Fruit fly (Drosophila melanogaster): ENCODE results near the gene Cpsf5.
A peak's percentile ranks its signal among the peaks of the same experiment; 100 is the strongest.

Cpsf5 gene

DNA sequence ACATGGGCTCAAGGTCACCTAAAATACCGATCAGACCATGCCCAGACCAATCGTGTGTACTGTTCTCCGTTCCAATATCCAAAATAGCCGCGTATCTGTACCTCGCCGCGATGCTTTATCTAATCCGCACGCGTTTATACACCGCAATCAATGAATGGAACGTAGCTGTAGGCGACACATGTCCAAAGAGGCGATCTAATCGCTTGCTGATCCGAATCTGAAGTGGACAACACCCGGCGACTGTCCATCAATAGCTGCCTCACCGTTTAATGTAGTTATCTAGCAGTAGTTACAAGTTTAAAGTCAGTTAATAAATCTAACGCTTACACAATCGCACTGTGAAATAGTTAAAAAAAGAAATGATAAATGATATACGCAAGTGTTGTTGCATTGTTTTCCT lies 41.6 kb downstream of the Cpsf5 start:
- TF ChIP-seq cnc (optimal IDR thresholded peaks at IDR 0.05): no peak
- TF ChIP-seq CG12768 (GFP tag; optimal IDR thresholded peaks at IDR 0.05): peak; percentile 9
- TF ChIP-seq bab1 (GFP tag; optimal IDR thresholded peaks at IDR 0.05): no peak
- TF ChIP-seq ovo (GFP tag; optimal IDR thresholded peaks at IDR 0.05): no peak
- no peak for TF ChIP-seq CG14711 (tag; optimal IDR thresholded peaks at IDR 0.05)
- TF ChIP-seq cic (GFP tag; optimal IDR thresholded peaks at IDR 0.05): peak; percentile 92
- TF ChIP-seq CG11617 (GFP tag; optimal IDR thresholded peaks at IDR 0.05): no peak
- no peak for TF ChIP-seq CG5204 (GFP tag; optimal IDR thresholded peaks at IDR 0.05)
- TF ChIP-seq Mnt (GFP tag; optimal IDR thresholded peaks at IDR 0.05): no peak

DNA sequence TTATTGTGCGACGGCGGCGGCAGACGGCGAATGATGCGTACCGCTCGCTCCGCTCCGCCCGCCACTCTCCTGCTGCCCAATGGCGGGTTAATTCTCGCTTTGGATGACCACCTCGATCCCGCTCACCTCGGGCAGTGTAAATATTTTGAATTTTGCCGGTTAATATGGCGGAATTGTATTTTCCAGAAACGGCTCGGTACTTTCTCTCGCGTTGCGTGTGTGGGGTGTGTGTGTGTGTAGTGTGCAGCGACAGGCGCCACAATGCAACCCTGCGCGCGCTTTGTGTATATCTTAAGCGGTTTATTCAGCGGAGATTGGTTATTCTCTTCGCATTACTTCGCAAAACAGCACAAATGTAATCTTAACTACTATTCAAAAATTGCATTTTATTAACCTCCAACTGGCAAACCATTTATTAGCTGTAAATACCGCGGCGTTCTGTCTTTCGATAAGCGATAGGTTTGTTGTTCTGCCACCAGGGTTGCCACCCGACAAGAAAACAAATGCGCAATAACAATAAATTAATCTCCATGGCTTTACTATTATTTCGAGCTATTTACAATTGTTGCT lies 45.1 kb downstream of the Cpsf5 start, which contains the start of the genes phol and CG3552:
Gene phol (minus strand): TSS at position 463 of the 570 bp plus-strand sequence.
Gene CG3552 (plus strand): TSS at position 500 of the 570 bp plus-strand sequence.
- TF ChIP-seq CG14711 (tag; optimal IDR thresholded peaks at IDR 0.05): peak; percentile 90
- TF ChIP-seq Clk (GFP tag; optimal IDR thresholded peaks at IDR 0.05): no peak
- no peak for TF ChIP-seq CG33017 (tag; optimal IDR thresholded peaks at IDR 0.05)
- no peak for TF ChIP-seq Hr96 (GFP tag; optimal IDR thresholded peaks at IDR 0.05)
- peak; percentile 33 for TF ChIP-seq toe (GFP tag; optimal IDR thresholded peaks at IDR 0.05)
- no peak for TF ChIP-seq CG7101 (tag; optimal IDR thresholded peaks at IDR 0.05)
- TF ChIP-seq Mnt (GFP tag; optimal IDR thresholded peaks at IDR 0.05): peak; percentile 6
- no peak for TF ChIP-seq cic (GFP tag; optimal IDR thresholded peaks at IDR 0.05)
- no peak for TF ChIP-seq CG7045 (GFP tag; optimal IDR thresholded peaks at IDR 0.05)
- TF ChIP-seq ovo (GFP tag; optimal IDR thresholded peaks at IDR 0.05): no peak
- TF ChIP-seq CG12768 (GFP tag; optimal IDR thresholded peaks at IDR 0.05): no peak
- peak; percentile 56 for TF ChIP-seq CG11617 (GFP tag; optimal IDR thresholded peaks at IDR 0.05)
- peak; percentile 8 for TF ChIP-seq pad (GFP tag; optimal IDR thresholded peaks at IDR 0.05)
- TF ChIP-seq bab1 (GFP tag; optimal IDR thresholded peaks at IDR 0.05): peak; percentile 0
- TF ChIP-seq tj (GFP tag; optimal IDR thresholded peaks at IDR 0.05): peak; percentile 26

DNA sequence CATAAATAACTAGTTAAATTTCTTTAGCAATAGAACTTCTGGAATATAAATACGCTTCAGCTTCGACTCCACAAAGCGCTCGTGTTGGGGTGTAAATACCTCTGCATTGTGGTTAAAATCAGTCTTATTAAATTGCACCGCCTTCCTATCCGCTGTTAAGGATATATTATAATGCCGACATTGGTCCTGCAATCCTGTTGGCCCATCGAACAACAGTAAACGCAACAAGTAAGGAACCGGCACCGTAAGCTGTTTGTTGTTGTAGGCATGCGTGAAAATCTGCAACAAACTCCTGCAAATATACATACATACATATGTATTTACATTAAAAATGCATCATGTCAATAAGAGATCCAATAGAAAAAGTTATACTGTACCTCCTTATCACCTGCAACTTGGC lies 45.6 kb downstream of the Cpsf5 start:
- TF ChIP-seq ovo (GFP tag; optimal IDR thresholded peaks at IDR 0.05) (no peak), CG11617 (GFP tag; optimal IDR thresholded peaks at IDR 0.05) (no peak), pad (GFP tag; optimal IDR thresholded peaks at IDR 0.05) (no peak), cnc (optimal IDR thresholded peaks at IDR 0.05) (no peak), CG7045 (GFP tag; optimal IDR thresholded peaks at IDR 0.05) (no peak), Clk (GFP tag; optimal IDR thresholded peaks at IDR 0.05) (no peak), bab1 (GFP tag; optimal IDR thresholded peaks at IDR 0.05) (no peak), CG33017 (tag; optimal IDR thresholded peaks at IDR 0.05) (no peak), Hr96 (GFP tag; optimal IDR thresholded peaks at IDR 0.05) (no peak), Crg-1 (GFP tag; optimal IDR thresholded peaks at IDR 0.05) (no peak), CG12768 (GFP tag; optimal IDR thresholded peaks at IDR 0.05) (no peak), CG5204 (GFP tag; optimal IDR thresholded peaks at IDR 0.05) (no peak), kay (GFP tag; ENCODE audit: borderline replicate concordance) (no peak), cic (GFP tag; optimal IDR thresholded peaks at IDR 0.05) (no peak), toe (GFP tag; optimal IDR thresholded peaks at IDR 0.05) (no peak), Mnt (GFP tag; optimal IDR thresholded peaks at IDR 0.05) (no peak), CG1620 (GFP tag; optimal IDR thresholded peaks at IDR 0.05) (no peak), tj (GFP tag; optimal IDR thresholded peaks at IDR 0.05) (no peak), CG14711 (tag; optimal IDR thresholded peaks at IDR 0.05) (no peak)

DNA sequence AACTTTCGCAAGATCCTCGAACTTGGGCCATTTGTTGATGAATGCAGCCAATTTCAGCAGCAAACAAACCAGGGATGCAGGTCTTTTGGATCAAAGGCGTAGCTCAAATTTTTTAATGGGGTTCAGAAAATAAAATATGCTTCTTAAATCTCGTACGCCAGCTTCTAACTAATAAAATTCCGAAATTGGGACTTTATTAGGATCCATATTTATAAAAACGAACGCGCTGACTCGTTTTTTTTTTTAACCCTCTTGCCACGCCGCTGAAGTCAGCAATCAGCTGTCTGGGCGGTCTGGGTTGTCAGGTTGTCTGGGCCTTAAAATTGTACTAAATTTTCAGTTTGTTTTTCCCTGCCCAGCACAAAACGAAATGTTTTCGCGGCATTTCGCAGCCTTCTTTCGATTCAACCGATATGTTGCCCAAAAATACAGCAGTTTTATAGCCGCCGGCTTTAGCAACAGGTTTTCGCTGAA lies 46.8 kb downstream of the Cpsf5 start, which contains the start of gene CG3437:
Gene CG3437 (minus strand): TSS at position 51 of the 474 bp plus-strand sequence.
- no peak for TF ChIP-seq kay (GFP tag; ENCODE audit: borderline replicate concordance)
- peak; percentile 99 for TF ChIP-seq CG1620 (GFP tag; optimal IDR thresholded peaks at IDR 0.05)
- TF ChIP-seq tj (GFP tag; optimal IDR thresholded peaks at IDR 0.05): peak; percentile 93
- peak; percentile 99 for TF ChIP-seq CG11617 (GFP tag; optimal IDR thresholded peaks at IDR 0.05)
- peak; percentile 98 for TF ChIP-seq CG33017 (tag; optimal IDR thresholded peaks at IDR 0.05)
- peak; percentile 97 for TF ChIP-seq Mnt (GFP tag; optimal IDR thresholded peaks at IDR 0.05)
- TF ChIP-seq cic (GFP tag; optimal IDR thresholded peaks at IDR 0.05): peak; percentile 92
- TF ChIP-seq CG5204 (GFP tag; optimal IDR thresholded peaks at IDR 0.05): peak; percentile 99
- peak; percentile 97 for TF ChIP-seq ovo (GFP tag; optimal IDR thresholded peaks at IDR 0.05)
- peak; percentile 99 for TF ChIP-seq bab1 (GFP tag; optimal IDR thresholded peaks at IDR 0.05)
- TF ChIP-seq cnc (optimal IDR thresholded peaks at IDR 0.05): no peak
- peak; percentile 95 for TF ChIP-seq pad (GFP tag; optimal IDR thresholded peaks at IDR 0.05)
- TF ChIP-seq Clk (GFP tag; optimal IDR thresholded peaks at IDR 0.05): peak; percentile 99
- peak; percentile 99 for TF ChIP-seq Hr96 (GFP tag; optimal IDR thresholded peaks at IDR 0.05)
- TF ChIP-seq CG14711 (tag; optimal IDR thresholded peaks at IDR 0.05): peak; percentile 99
- TF ChIP-seq CG12768 (GFP tag; optimal IDR thresholded peaks at IDR 0.05): peak; percentile 100
- peak; percentile 99 for TF ChIP-seq CG7101 (tag; optimal IDR thresholded peaks at IDR 0.05)
- TF ChIP-seq Crg-1 (GFP tag; optimal IDR thresholded peaks at IDR 0.05): peak; percentile 99
- TF ChIP-seq CG7045 (GFP tag; optimal IDR thresholded peaks at IDR 0.05): peak; percentile 99
- TF ChIP-seq toe (GFP tag; optimal IDR thresholded peaks at IDR 0.05): peak; percentile 99

DNA sequence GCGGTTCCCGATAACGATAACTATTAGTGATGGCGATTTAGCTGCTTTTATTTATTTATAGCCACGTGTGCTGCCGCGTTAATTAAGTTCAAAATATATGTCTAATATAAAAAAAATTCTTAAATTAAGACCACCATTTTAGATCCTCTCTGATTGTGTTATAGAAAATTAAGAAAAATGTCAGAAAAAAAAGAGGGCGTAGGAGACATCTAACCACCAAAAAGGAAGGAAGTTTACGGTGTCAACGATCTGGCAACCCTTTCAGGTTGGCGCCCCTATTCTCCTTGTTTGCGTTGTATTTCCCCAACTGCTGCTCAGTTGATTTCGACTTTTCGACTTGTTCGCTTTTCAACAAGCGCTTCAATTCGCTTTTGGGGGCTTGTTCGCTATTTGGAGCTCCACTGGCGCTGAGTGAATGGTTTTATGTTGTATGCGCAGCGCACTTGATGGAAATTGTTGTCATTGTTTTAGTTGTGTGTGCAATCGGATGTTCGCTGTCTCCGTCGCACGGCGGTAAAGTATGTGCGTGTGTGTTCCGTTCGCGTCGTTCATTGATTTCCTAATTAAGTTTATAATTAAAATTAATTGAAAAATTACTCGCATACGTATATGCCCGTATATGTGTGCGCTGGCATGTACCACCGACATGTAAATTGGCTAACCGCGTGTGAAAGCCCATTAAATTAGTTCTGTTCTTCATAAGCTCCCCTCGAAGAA lies 50.1 kb downstream of the Cpsf5 start, which contains the start of the genes CG3434 and CG44838:
Gene CG3434 (minus strand): TSS at position 25 of the 717 bp plus-strand sequence.
Gene CG44838 (plus strand): TSS at position 276 of the 717 bp plus-strand sequence.
- TF ChIP-seq CG5204 (GFP tag; optimal IDR thresholded peaks at IDR 0.05): peak; percentile 62
- TF ChIP-seq Mnt (GFP tag; optimal IDR thresholded peaks at IDR 0.05): peak; percentile 77
- peak; percentile 71 for TF ChIP-seq Hr96 (GFP tag; optimal IDR thresholded peaks at IDR 0.05)
- peak; percentile 87 for TF ChIP-seq toe (GFP tag; optimal IDR thresholded peaks at IDR 0.05)
- no peak for TF ChIP-seq kay (GFP tag; ENCODE audit: borderline replicate concordance)
- TF ChIP-seq Clk (GFP tag; optimal IDR thresholded peaks at IDR 0.05): no peak
- no peak for TF ChIP-seq ovo (GFP tag; optimal IDR thresholded peaks at IDR 0.05)
- TF ChIP-seq CG11617 (GFP tag; optimal IDR thresholded peaks at IDR 0.05): peak; percentile 72
- TF ChIP-seq CG1620 (GFP tag; optimal IDR thresholded peaks at IDR 0.05): peak; percentile 67
- peak; percentile 48 for TF ChIP-seq tj (GFP tag; optimal IDR thresholded peaks at IDR 0.05)
- no peak for TF ChIP-seq cnc (optimal IDR thresholded peaks at IDR 0.05)
- TF ChIP-seq pad (GFP tag; optimal IDR thresholded peaks at IDR 0.05): peak; percentile 96
- TF ChIP-seq CG12768 (GFP tag; optimal IDR thresholded peaks at IDR 0.05): peak; percentile 69
- peak; percentile 78 for TF ChIP-seq bab1 (GFP tag; optimal IDR thresholded peaks at IDR 0.05)
- TF ChIP-seq cic (GFP tag; optimal IDR thresholded peaks at IDR 0.05): peak; percentile 55
- peak; percentile 53 for TF ChIP-seq CG7045 (GFP tag; optimal IDR thresholded peaks at IDR 0.05)
- TF ChIP-seq CG7101 (tag; optimal IDR thresholded peaks at IDR 0.05): peak; percentile 67
- peak; percentile 34 for TF ChIP-seq Crg-1 (GFP tag; optimal IDR thresholded peaks at IDR 0.05)
- peak; percentile 72 for TF ChIP-seq CG14711 (tag; optimal IDR thresholded peaks at IDR 0.05)
- TF ChIP-seq CG33017 (tag; optimal IDR thresholded peaks at IDR 0.05): peak; percentile 70

Data from whole organism, adult.